Worm (Caenorhabditis elegans) whole organism, midembryonic: Measurements from ENCODE around the gene sdz-23.

Source experiments
- flt-1 ChIP-seq: fragments of 200-800 bp; sonication (Bioruptor generic); IDR thresholded peaks from 2 replicates; pipeline ENCODE4 v1.3.6; 2022; ENCODE audit warnings: missing genetic modification characterization, missing compliant biosample characterization
- klf-2 ChIP-seq: fragments of 200-800 bp; sonication (Bioruptor generic); conservative IDR thresholded peaks from 2 replicates; pipeline ENCODE4 v1.3.6; 2022; ENCODE audit warnings: missing genetic modification reagents, missing genetic modification characterization, missing compliant biosample characterization

ce11 chrV:8114542-8114941 is 15.1 kb downstream of the sdz-23 start:
- TF ChIP-seq klf-2 (GFP tag; lab: Robert Waterston, UW) (no peak), flt-1 (GFP tag; lab: Robert Waterston, UW) (no peak)
